ENCODE assay signal across 1 worm cellular context in genomic region chrII:10302141-10302574, ce11.
TF ChIP-seq lines count a peak whose summit lies in the region.
"Not testable (repeated sequence)": the region's sequence is repeated elsewhere in the genome, so short reads cannot be mapped to it uniquely, and the experiment has no call there.

No protein-coding gene starts in this region.

TF ChIP-seq in whole organism, L4 larva, 104 proteins besides CTCF, POLR2A, EP300 and RAD21 (continued from another document):
- TF ChIP-seq pha-4 (GFP tag; IDR thresholded peaks at IDR 0.05; lab: Robert Waterston, UW) (peak; percentile 72), unc-130 (GFP tag; optimal IDR thresholded peaks at IDR 0.05; lab: Kevin White, UChicago) (peak; percentile 16), T26A8.4 (GFP tag; IDR thresholded peaks at IDR 0.05; lab: Robert Waterston, UW) (peak; percentile 73), lin-1 (GFP tag; IDR thresholded peaks at IDR 0.05; lab: Robert Waterston, UW) (0 out of 2 replicates have a peak, but pooled peaks have one; percentile 18), snpc-1.2 (GFP tag; IDR thresholded peaks at IDR 0.05; lab: Robert Waterston, UW) (0 out of 2 replicates have a peak, but pooled peaks have one; percentile 68), hmg-1.1 (GFP tag; IDR thresholded peaks at IDR 0.05; lab: Robert Waterston, UW) (peak; percentile 49; the same call in 1 of the 2 replicates), Y48G9A.11 (GFP tag; IDR thresholded peaks at IDR 0.05; lab: Robert Waterston, UW) (0 out of 2 replicates have a peak, but pooled peaks have one; percentile 28), daf-16 (tag; optimal IDR thresholded peaks at IDR 0.05; lab: Kevin White, UChicago) (peak; percentile 43), php-3 (GFP tag; IDR thresholded peaks at IDR 0.05; lab: Robert Waterston, UW) (0 out of 2 replicates have a peak, but pooled peaks have one; percentile 32)
- TF ChIP-seq pha-4 (tag; optimal IDR thresholded peaks at IDR 0.05; lab: Kevin White, UChicago); daf-16 (GFP tag; optimal IDR thresholded peaks at IDR 0.05; lab: Kevin White, UChicago): not testable (repeated sequence)
TF ChIP-seq in whole organism, L4 larva: peak in this region for 23; not testable (repeated sequence) for 81.
